Fruit fly (Drosophila melanogaster) ovary, adult (tissue): ENCODE measurements around the gene Ca-Ma2d.
A peak's percentile ranks its signal among the peaks of the same experiment; 100 is the strongest.

Experiments used
- CG17801 ChIP-seq: fragments of 200-800 bp; optimal IDR thresholded peaks from 2 replicates; lab custom pipeline; 2019; ENCODE audit warnings: missing biosample characterization, mild to moderate bottlenecking, missing genetic modification characterization, moderate library complexity; ENCODE audit not compliant: partially characterized antibody

Gene Ca-Ma2d

DNA sequence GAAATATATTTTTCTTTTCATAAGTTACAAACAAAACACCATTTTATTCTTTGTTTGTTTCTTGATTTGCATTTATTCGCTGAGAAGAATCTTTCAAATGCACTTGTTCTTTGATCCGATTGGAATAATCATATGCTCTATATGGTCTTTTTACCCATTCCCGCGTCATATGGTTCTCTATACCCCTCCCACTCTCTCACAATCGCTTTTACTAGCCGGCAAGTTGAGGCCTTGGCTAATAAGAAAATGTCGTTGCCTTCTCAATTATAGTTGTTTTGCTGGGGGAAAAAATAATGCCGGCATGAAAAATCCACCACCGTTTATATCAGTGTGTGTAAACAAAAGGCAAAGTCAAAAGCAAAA, 37.6 kb downstream of the Ca-Ma2d start:
- TF ChIP-seq CG17801 (GFP tag; lab: Kevin White, UChicago) = no peak

- TF ChIP-seq CG17801 (GFP tag; lab: Kevin White, UChicago) = peak; percentile 90
Measured at dm6 chr2L:16269232-16270134, 38.2 kb downstream of the Ca-Ma2d start.

DNA sequence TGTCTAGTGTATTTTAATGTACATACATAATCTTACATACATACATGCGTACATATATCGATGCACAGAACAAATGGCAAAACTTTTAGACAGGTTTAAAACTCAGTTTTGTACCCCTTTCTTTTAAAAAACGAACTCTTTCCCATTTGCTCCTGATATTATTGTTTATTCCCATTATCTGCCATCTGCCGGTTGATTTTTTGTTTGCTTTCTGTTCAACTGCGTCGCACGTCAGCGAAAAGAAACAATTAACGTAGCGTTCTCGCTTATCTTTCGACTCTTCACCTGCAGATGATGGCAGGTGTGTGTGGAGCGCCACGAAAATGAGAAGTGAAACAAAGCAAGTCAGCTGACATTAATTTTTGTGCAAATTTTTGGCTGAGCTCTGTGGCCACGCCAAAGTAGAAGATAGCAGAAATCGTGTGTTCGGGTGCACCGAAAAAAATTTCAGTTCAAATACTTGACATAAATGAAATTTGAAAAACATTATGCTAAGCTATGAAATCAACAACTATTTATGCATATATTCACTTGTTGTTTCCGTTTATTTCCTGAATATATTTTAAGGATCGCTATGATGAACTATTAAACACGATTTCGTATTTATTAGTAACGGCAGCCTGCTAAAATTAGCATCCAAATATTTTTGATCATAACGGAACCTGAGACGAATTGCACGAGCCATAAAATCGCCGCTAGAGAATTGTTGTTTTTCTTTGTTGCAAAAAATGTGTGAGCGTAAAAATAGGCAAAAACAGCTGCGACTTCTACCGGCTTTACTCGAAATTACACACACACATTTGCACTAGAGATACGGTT, 39.6 kb downstream of the Ca-Ma2d start:
- peak; percentile 43 for TF ChIP-seq CG17801 (GFP tag; lab: Kevin White, UChicago)

DNA sequence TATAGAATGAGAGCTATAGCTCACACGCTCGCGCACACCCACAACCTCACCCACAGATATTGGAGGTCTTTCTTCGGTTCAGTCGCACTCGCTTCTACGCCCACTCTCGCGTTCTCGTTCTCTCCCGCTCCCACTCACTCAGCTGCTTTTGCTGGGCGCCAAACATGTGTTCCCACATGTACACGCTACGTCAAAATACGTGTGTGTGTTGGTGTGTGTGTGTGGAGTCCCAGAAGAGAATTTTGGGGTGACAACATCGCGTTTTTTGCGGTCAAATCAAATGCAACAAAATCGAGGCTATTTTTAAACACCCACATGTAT, 40.2 kb downstream of the Ca-Ma2d start:
- no peak for TF ChIP-seq CG17801 (GFP tag; lab: Kevin White, UChicago)

dm6 chr2L:16272730-16273129, 41.5 kb downstream of the Ca-Ma2d start:
- no peak for TF ChIP-seq CG17801 (GFP tag; lab: Kevin White, UChicago)

- TF ChIP-seq CG17801 (GFP tag; lab: Kevin White, UChicago) = peak; percentile 35
Measured at dm6 chr2L:16273439-16273838, 42.2 kb downstream of the Ca-Ma2d start.

DNA sequence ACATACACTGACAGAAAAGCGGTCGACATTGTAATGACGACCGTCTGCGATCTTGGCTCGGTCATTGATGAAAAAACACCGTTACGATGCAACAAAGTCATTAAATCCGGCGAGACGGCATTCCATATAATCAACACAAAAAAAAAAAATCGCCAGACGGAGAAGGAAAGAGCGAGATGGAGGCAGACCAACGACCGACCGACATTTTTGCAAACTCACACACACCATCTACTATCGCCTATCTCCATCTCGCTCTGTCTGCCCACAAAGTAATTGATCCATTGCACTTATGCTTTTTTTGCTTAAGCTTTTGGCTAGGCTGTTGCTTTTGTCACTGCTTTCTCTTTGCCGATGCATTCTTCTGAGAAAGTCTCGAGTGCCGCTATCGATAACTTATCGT, 42.8 kb downstream of the Ca-Ma2d start:
- no peak for TF ChIP-seq CG17801 (GFP tag; lab: Kevin White, UChicago)

dm6 chr2L:16275177-16275808, 44.0 kb downstream of the Ca-Ma2d start:
- no peak for TF ChIP-seq CG17801 (GFP tag; lab: Kevin White, UChicago)

dm6 chr2L:16275809-16276178, 44.5 kb downstream of the Ca-Ma2d start:
- TF ChIP-seq CG17801 (GFP tag; lab: Kevin White, UChicago) = no peak

DNA sequence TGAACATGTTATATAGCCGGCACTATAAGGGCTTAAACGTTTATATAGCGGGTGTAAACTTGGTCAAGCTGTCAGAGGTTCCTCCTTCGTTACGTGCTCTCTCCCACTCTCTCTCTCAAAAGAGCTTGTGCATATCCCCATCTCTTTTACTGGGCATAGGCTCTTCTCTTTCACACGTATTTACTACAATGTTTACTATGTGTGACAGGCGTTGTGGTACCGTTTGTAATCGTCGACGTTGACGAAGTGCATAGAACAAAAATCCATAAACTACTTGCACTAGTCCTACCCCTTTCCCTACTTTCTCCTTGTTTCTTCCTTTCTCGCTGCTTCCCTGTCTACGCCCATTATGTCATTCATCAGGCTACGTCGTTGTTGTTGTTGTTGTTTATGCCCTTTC, 45.5 kb downstream of the Ca-Ma2d start:
- TF ChIP-seq CG17801 (GFP tag; lab: Kevin White, UChicago) = no peak

DNA sequence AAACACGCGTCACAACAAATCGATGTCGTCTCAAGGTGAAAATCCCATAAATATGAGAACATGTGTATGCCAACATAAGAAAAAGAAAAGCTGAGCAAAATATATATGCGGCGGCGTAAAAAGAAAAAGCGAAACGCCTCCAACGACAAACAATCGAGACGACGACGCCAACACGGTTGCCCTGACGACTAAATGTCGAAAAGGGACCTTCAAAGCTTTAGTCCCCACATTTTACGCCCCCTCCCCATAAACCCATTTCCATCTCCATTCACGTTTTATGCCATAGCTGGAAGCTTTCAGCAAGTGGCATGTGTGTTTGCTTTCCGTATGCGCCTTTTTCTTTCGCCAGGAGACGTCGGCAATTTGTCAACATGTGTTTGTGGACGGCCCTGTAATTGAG, 46.6 kb downstream of the Ca-Ma2d start:
- TF ChIP-seq CG17801 (GFP tag; lab: Kevin White, UChicago) = no peak

DNA sequence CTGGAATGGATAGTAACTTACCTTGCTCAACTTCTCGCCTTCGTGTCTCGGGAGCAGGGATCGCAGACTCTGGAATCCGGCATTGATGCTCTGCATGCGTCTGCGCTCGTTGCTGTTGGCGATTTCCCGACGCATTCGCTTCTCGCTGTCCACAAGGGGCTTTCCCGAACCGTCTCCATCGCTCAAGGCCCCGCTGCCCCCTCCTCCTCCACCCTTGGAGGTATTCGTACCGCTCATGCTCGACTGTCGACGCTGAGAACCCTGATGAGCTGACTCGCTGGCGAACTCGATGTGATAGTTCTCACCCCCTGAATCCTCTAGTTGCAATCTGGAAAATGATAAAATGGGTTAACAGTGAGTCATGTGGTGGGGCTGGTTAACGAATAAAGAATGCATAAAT, 47.6 kb downstream of the Ca-Ma2d start:
- TF ChIP-seq CG17801 (GFP tag; lab: Kevin White, UChicago) = no peak

dm6 chr2L:16279774-16280252, 48.5 kb downstream of the Ca-Ma2d start:
- TF ChIP-seq CG17801 (GFP tag; lab: Kevin White, UChicago) = peak; percentile 81

dm6 chr2L:16281419-16282076, 50.3 kb downstream of the Ca-Ma2d start:
- TF ChIP-seq CG17801 (GFP tag; lab: Kevin White, UChicago) = no peak

dm6 chr2L:16282077-16282471, 50.8 kb downstream of the Ca-Ma2d start:
- TF ChIP-seq CG17801 (GFP tag; lab: Kevin White, UChicago) = no peak
